Worm (Caenorhabditis elegans) whole organism, L1 larva: ENCODE results near the gene W08G11.5.

Experiments used
- C04F5.9 ChIP-seq: sonication (generic microtip); optimal IDR thresholded peaks from 2 replicates; lab custom pipeline; 2016; ENCODE audit warnings: missing genetic modification characterization, missing compliant biosample characterization
- C16A3.4 ChIP-seq: fragments of 150-350 bp; optimal IDR thresholded peaks from 2 replicates; lab custom pipeline; 2014; ENCODE audit warnings: missing biosample characterization, missing genetic modification characterization
- aly-2 ChIP-seq: fragments of 150-350 bp; optimal IDR thresholded peaks from 2 replicates; lab custom pipeline; 2014; ENCODE audit warnings: missing biosample characterization, missing genetic modification characterization
- blmp-1 ChIP-seq: fragments of 150-350 bp; optimal IDR thresholded peaks from 2 replicates; lab custom pipeline; 2014; ENCODE audit warnings: missing biosample characterization, missing genetic modification characterization
- ceh-88 ChIP-seq: fragments of 200-800 bp; sonication (Bioruptor generic); IDR thresholded peaks from 2 replicates; pipeline ENCODE4 v1.3.6; 2022; ENCODE audit warnings: missing genetic modification characterization, missing compliant biosample characterization
- ces-1 ChIP-seq: fragments of 150-350 bp; optimal IDR thresholded peaks from 2 replicates; lab custom pipeline; 2014; ENCODE audit warnings: missing biosample characterization, missing genetic modification reagents, missing genetic modification characterization
- dpl-1 ChIP-seq, 3 experiments: fragments of 150-350 bp in 2 of 3; sonication (generic microtip) in 1 of 3; optimal IDR thresholded peaks; 2 replicates each; lab custom pipeline; 2014 to 2017; ENCODE audit warnings: missing biosample characterization in 3 of 3, missing genetic modification characterization in 3 of 3, missing genetic modification reagents in 3 of 3
- efl-1 ChIP-seq, 4 experiments: fragments of 150-350 bp; optimal IDR thresholded peaks in 3 of 4; peaks in 1 of 4; 1 replicate in 1 of 4; 2 replicates in 3 of 4; lab custom pipeline; 2014; ENCODE audit warnings: missing biosample characterization in 2 of 4, missing genetic modification characterization in 2 of 4, missing genetic modification reagents in 2 of 4
- egl-13 ChIP-seq: sonication (generic microtip); optimal IDR thresholded peaks from 2 replicates; lab custom pipeline; 2016; ENCODE audit warnings: missing genotype, missing genetic modification reagents, missing genetic modification characterization, missing compliant biosample characterization
- elt-3 ChIP-seq, 6 experiments: fragments of 150-350 bp in 1 of 6; sonication (generic microtip); optimal IDR thresholded peaks; 2 replicates each; lab custom pipeline; 2017 to 2018; ENCODE audit warnings: missing biosample characterization in 6 of 6, missing genetic modification characterization in 6 of 6, inconsistent platforms in 1 of 6
- ets-5 ChIP-seq: fragments of 200-800 bp; sonication (Bioruptor generic); IDR thresholded peaks from 2 replicates; pipeline ENCODE4 v1.3.6; 2022; ENCODE audit warnings: missing genetic modification characterization, missing compliant biosample characterization
- fkh-8 ChIP-seq: sonication (generic microtip); optimal IDR thresholded peaks from 2 replicates; lab custom pipeline; 2016; ENCODE audit warnings: mild to moderate bottlenecking, missing genetic modification characterization, missing compliant biosample characterization
- grh-1 ChIP-seq: fragments of 200-800 bp; sonication (Bioruptor generic); IDR thresholded peaks from 2 replicates; pipeline ENCODE4 v1.3.6; 2022; ENCODE audit warnings: missing genetic modification reagents, missing genetic modification characterization, missing compliant biosample characterization
- hlh-17 ChIP-seq: fragments of 200-800 bp; sonication (Bioruptor generic); optimal IDR thresholded peaks from 2 replicates; lab custom pipeline; 2018; ENCODE audit warnings: missing genetic modification characterization, mild to moderate bottlenecking, missing compliant biosample characterization, moderate library complexity, borderline replicate concordance
- hpl-2 ChIP-seq: fragments of 150-350 bp; optimal IDR thresholded peaks from 2 replicates; lab custom pipeline; 2014; ENCODE audit warnings: missing biosample characterization, missing genetic modification reagents, missing genetic modification characterization
- irx-1 ChIP-seq: sonication (generic microtip); optimal IDR thresholded peaks from 2 replicates; lab custom pipeline; 2016; ENCODE audit warnings: missing genetic modification characterization, missing compliant biosample characterization
- jun-1 ChIP-seq: fragments of 150-350 bp; optimal IDR thresholded peaks from 2 replicates; lab custom pipeline; 2014; ENCODE audit warnings: missing biosample characterization, missing genetic modification reagents, missing genetic modification characterization
- lin-13 ChIP-seq: fragments of 150-350 bp; optimal IDR thresholded peaks from 2 replicates; lab custom pipeline; 2014; ENCODE audit warnings: missing biosample characterization, missing genetic modification reagents, missing genetic modification characterization
- lin-14 ChIP-seq: fragments of 200-800 bp; sonication (Bioruptor generic); optimal IDR thresholded peaks from 2 replicates; lab custom pipeline; 2018; ENCODE audit warnings: mild to moderate bottlenecking, missing genetic modification characterization, moderate library complexity, missing compliant biosample characterization
- lin-15B ChIP-seq: fragments of 150-350 bp; sonication (generic microtip); optimal IDR thresholded peaks from 3 replicates; lab custom pipeline; 2014; ENCODE audit warnings: missing biosample characterization, missing genetic modification characterization
- lin-39 ChIP-seq: fragments of 150-350 bp; optimal IDR thresholded peaks from 2 replicates; lab custom pipeline; 2014; ENCODE audit warnings: missing biosample characterization, missing genetic modification reagents, missing genetic modification characterization
- lir-3 ChIP-seq: sonication (generic microtip); optimal IDR thresholded peaks from 2 replicates; lab custom pipeline; 2016; ENCODE audit warnings: mild to moderate bottlenecking, missing genetic modification characterization, moderate library complexity, missing compliant biosample characterization; ENCODE audit not compliant: poor library complexity
- lsy-2 ChIP-seq, 2 experiments: fragments of 150-350 bp; optimal IDR thresholded peaks; 2 replicates each; lab custom pipeline; 2014; ENCODE audit warnings: missing biosample characterization in 2 of 2, missing genetic modification characterization in 2 of 2
- mab-9 ChIP-seq: fragments of 200-800 bp; sonication (Bioruptor generic); IDR thresholded peaks from 2 replicates; pipeline ENCODE4 v1.3.6; 2022; ENCODE audit warnings: missing genetic modification reagents, missing genetic modification characterization, missing compliant biosample characterization
- mdl-1 ChIP-seq, 2 experiments: fragments of 150-350 bp; optimal IDR thresholded peaks; 2 replicates each; lab custom pipeline; 2014 to 2017; ENCODE audit warnings: missing biosample characterization in 2 of 2, missing genetic modification characterization in 2 of 2, inconsistent platforms in 1 of 2
- mef-2 ChIP-seq: fragments of 150-350 bp; optimal IDR thresholded peaks from 2 replicates; lab custom pipeline; 2014; ENCODE audit warnings: missing biosample characterization, missing genetic modification characterization
- nhr-11 ChIP-seq: fragments of 150-350 bp; optimal IDR thresholded peaks from 2 replicates; lab custom pipeline; 2014; ENCODE audit warnings: missing biosample characterization, missing genetic modification characterization
- nhr-12 ChIP-seq: sonication (generic microtip); optimal IDR thresholded peaks from 2 replicates; lab custom pipeline; 2017; ENCODE audit warnings: missing biosample characterization, missing genetic modification characterization
- nhr-19 ChIP-seq: fragments of 200-800 bp; sonication (Bioruptor generic); conservative IDR thresholded peaks from 2 replicates; pipeline ENCODE4 v1.3.6; 2022; ENCODE audit warnings: missing genetic modification characterization, missing compliant biosample characterization
- nhr-20 ChIP-seq: sonication (generic microtip); optimal IDR thresholded peaks from 2 replicates; lab custom pipeline; 2016; ENCODE audit warnings: mild to moderate bottlenecking, missing genetic modification characterization, missing compliant biosample characterization
- nhr-237 ChIP-seq: fragments of 150-350 bp; optimal IDR thresholded peaks from 2 replicates; lab custom pipeline; 2014; ENCODE audit warnings: missing biosample characterization, missing genetic modification characterization
- nhr-28 ChIP-seq: fragments of 150-350 bp; optimal IDR thresholded peaks from 2 replicates; lab custom pipeline; 2014; ENCODE audit warnings: missing biosample characterization, missing genetic modification characterization
- nhr-71 ChIP-seq: sonication (generic microtip); optimal IDR thresholded peaks from 2 replicates; lab custom pipeline; 2016; ENCODE audit warnings: mild to moderate bottlenecking, missing genetic modification characterization, moderate library complexity, missing compliant biosample characterization
- nhr-77 ChIP-seq: fragments of 150-350 bp; optimal IDR thresholded peaks from 2 replicates; lab custom pipeline; 2014; ENCODE audit warnings: missing biosample characterization, missing genetic modification characterization
- nhr-85 ChIP-seq: sonication (generic microtip); peaks from one replicate; lab custom pipeline; 2016; ENCODE audit warnings: missing genetic modification characterization, inconsistent platforms, missing compliant biosample characterization
- pax-3 ChIP-seq: fragments of 200-800 bp; sonication (Bioruptor generic); optimal IDR thresholded peaks from 2 replicates; lab custom pipeline; 2018; ENCODE audit warnings: mild to moderate bottlenecking, missing genetic modification characterization, moderate library complexity, missing compliant biosample characterization
- rnt-1 ChIP-seq: sonication (generic microtip); optimal IDR thresholded peaks from 2 replicates; lab custom pipeline; 2016; ENCODE audit warnings: mild to moderate bottlenecking, missing genetic modification characterization, moderate library complexity, missing compliant biosample characterization
- snpc-4 ChIP-seq: fragments of 150-350 bp; optimal IDR thresholded peaks from 2 replicates; lab custom pipeline; 2014; ENCODE audit warnings: missing biosample characterization, missing genetic modification characterization
- snu-23 ChIP-seq: sonication (generic microtip); optimal IDR thresholded peaks from 2 replicates; lab custom pipeline; 2016; ENCODE audit warnings: missing genetic modification characterization, missing compliant biosample characterization
- swsn-7 ChIP-seq: sonication (generic microtip); optimal IDR thresholded peaks from 2 replicates; lab custom pipeline; 2016; ENCODE audit warnings: missing genetic modification characterization, missing compliant biosample characterization
- tbx-2 ChIP-seq: sonication (generic microtip); optimal IDR thresholded peaks from 2 replicates; lab custom pipeline; 2016; ENCODE audit warnings: missing genetic modification characterization, missing compliant biosample characterization
- tlp-1 ChIP-seq: fragments of 150-350 bp; optimal IDR thresholded peaks from 2 replicates; lab custom pipeline; 2014; ENCODE audit warnings: missing biosample characterization, missing genetic modification characterization
- unc-130 ChIP-seq: fragments of 150-350 bp; optimal IDR thresholded peaks from 2 replicates; lab custom pipeline; 2017; ENCODE audit warnings: missing biosample characterization, missing genetic modification characterization, inconsistent platforms
- unc-30 ChIP-seq: sonication (generic microtip); optimal IDR thresholded peaks from 2 replicates; lab custom pipeline; 2017; ENCODE audit warnings: missing biosample characterization, missing genetic modification characterization
- unc-62 ChIP-seq: fragments of 150-350 bp; optimal IDR thresholded peaks from 2 replicates; lab custom pipeline; 2014; ENCODE audit warnings: missing biosample characterization, missing genetic modification reagents, missing genetic modification characterization
- unc-98 ChIP-seq: fragments of 200-800 bp; sonication (Bioruptor generic); IDR thresholded peaks from 2 replicates; pipeline ENCODE4 v1.3.6; 2022; ENCODE audit warnings: missing genetic modification characterization, missing compliant biosample characterization
- vab-15 ChIP-seq: sonication (generic microtip); optimal IDR thresholded peaks from 2 replicates; lab custom pipeline; 2017; ENCODE audit warnings: missing genotype, mild to moderate bottlenecking, missing genetic modification characterization, missing compliant biosample characterization
- xbp-1 ChIP-seq: sonication (generic microtip); optimal IDR thresholded peaks from 2 replicates; lab custom pipeline; 2016; ENCODE audit warnings: missing genetic modification characterization, missing compliant biosample characterization
- ztf-4 ChIP-seq: fragments of 150-350 bp; optimal IDR thresholded peaks from 2 replicates; lab custom pipeline; 2014; ENCODE audit warnings: missing biosample characterization, missing genetic modification characterization

The W08G11.5 gene

ce11 chrV:16352282-16352681 is 6.0 kb upstream of the W08G11.5 start (continued):
- TF ChIP-seq unc-30 (no peak), nhr-28 (no peak), mdl-1 (tag; optimal IDR thresholded peaks at IDR 0.05; lab: Kevin White, UChicago) (peak in 1 of 2 experiments; percentile 50), grh-1 (GFP tag; lab: Robert Waterston, UW) (no peak), lir-3 (tag; lab: Kevin White, UChicago) (no peak), C16A3.4 (peak; percentile 12), lin-13 (GFP tag; lab: Kevin White, UChicago) (no peak), lin-14 (GFP tag; lab: Kevin White, UChicago) (peak; percentile 72), unc-98 (no peak), ztf-4 (tag; lab: Kevin White, UChicago) (no peak), unc-62 (no peak), blmp-1 (tag; lab: Kevin White, UChicago) (no peak), nhr-71 (tag; lab: Kevin White, UChicago) (peak; percentile 58), snu-23 (GFP tag; lab: Kevin White, UChicago) (peak; percentile 34), vab-15 (no peak), nhr-20 (tag; lab: Kevin White, UChicago) (peak; percentile 43), egl-13 (tag; lab: Kevin White, UChicago) (no peak), nhr-11 (tag; lab: Kevin White, UChicago) (no peak), jun-1 (no peak), mef-2 (tag; lab: Kevin White, UChicago) (no peak), unc-130 (tag; lab: Kevin White, UChicago) (no peak), rnt-1 (tag; lab: Kevin White, UChicago) (peak; percentile 67), nhr-19 (GFP tag; lab: Robert Waterston, UW) (0 out of 2 replicates have a peak, but pooled peaks have one; percentile 28), ets-5 (GFP tag; lab: Robert Waterston, UW) (no peak), hlh-17 (GFP tag; lab: Kevin White, UChicago) (no peak), mab-9 (GFP tag; lab: Robert Waterston, UW) (no peak), lin-15B (no peak), ceh-88 (GFP tag; lab: Robert Waterston, UW) (no peak), tlp-1 (tag; lab: Kevin White, UChicago) (no peak), swsn-7 (tag; lab: Kevin White, UChicago) (no peak), efl-1 (optimal IDR thresholded peaks at IDR 0.05; lab: Kevin White, UChicago) (peak; percentile 15 to 25), efl-1 (GFP tag; optimal IDR thresholded peaks at IDR 0.05 in 1 of 2; lab: Kevin White, UChicago) (peak; percentile 9 to 90), nhr-237 (tag; lab: Kevin White, UChicago) (no peak), lin-39 (peak; percentile 14), elt-3 (tag; optimal IDR thresholded peaks at IDR 0.05; lab: Kevin White, UChicago) (no peak), irx-1 (no peak), nhr-77 (tag; lab: Kevin White, UChicago) (no peak), aly-2 (tag; lab: Kevin White, UChicago) (no peak), hpl-2 (GFP tag; lab: Kevin White, UChicago) (no peak)

- TF ChIP-seq snpc-4 (tag; lab: Kevin White, UChicago) (peak; percentile 85), ces-1 (no peak), nhr-237 (tag; lab: Kevin White, UChicago) (no peak)
Observed at ce11 chrV:16351757-16352156, 5.5 kb upstream of the W08G11.5 start.

- TF ChIP-seq nhr-19 (GFP tag; lab: Robert Waterston, UW), result peak; percentile 64
- TF ChIP-seq xbp-1 (tag; lab: Kevin White, UChicago), result peak; percentile 11
- peak; percentile 42 to 43 for TF ChIP-seq efl-1 (optimal IDR thresholded peaks at IDR 0.05; lab: Kevin White, UChicago)
- peak; percentile 30 to 89 for TF ChIP-seq efl-1 (GFP tag; optimal IDR thresholded peaks at IDR 0.05 in 1 of 2; lab: Kevin White, UChicago)
- TF ChIP-seq nhr-85 (tag; lab: Kevin White, UChicago), result peak; percentile 40
- peak; percentile 57 for TF ChIP-seq nhr-20 (tag; lab: Kevin White, UChicago)
- TF ChIP-seq snpc-4 (tag; lab: Kevin White, UChicago), result peak; percentile 28
- TF ChIP-seq lsy-2 (tag; optimal IDR thresholded peaks at IDR 0.05; lab: Kevin White, UChicago), result peak in 1 of 2 experiments; percentile 55
- peak; percentile 87 for TF ChIP-seq fkh-8 (tag; lab: Kevin White, UChicago)
- peak; percentile 48 for TF ChIP-seq snu-23 (GFP tag; lab: Kevin White, UChicago)
- peak; percentile 22 for TF ChIP-seq pax-3 (tag; lab: Kevin White, UChicago)
- peak in 2 of 3 experiments; percentile 28 to 40 for TF ChIP-seq dpl-1 (GFP tag; optimal IDR thresholded peaks at IDR 0.05; lab: Kevin White, UChicago)
- TF ChIP-seq nhr-77 (tag; lab: Kevin White, UChicago), result no peak
- TF ChIP-seq swsn-7 (tag; lab: Kevin White, UChicago), result peak; percentile 60
- no peak for TF ChIP-seq C04F5.9 (tag; lab: Kevin White, UChicago)
- TF ChIP-seq tbx-2 (tag; lab: Kevin White, UChicago), result peak; percentile 40
- TF ChIP-seq nhr-12, result no peak
- TF ChIP-seq nhr-71 (tag; lab: Kevin White, UChicago), result peak; percentile 69
Observed at ce11 chrV:16350775-16351378, 4.6 kb upstream of the W08G11.5 start.
